Worm (Caenorhabditis elegans): Measurements from ENCODE around the gene lgmn-1.

The lgmn-1 gene

DNA sequence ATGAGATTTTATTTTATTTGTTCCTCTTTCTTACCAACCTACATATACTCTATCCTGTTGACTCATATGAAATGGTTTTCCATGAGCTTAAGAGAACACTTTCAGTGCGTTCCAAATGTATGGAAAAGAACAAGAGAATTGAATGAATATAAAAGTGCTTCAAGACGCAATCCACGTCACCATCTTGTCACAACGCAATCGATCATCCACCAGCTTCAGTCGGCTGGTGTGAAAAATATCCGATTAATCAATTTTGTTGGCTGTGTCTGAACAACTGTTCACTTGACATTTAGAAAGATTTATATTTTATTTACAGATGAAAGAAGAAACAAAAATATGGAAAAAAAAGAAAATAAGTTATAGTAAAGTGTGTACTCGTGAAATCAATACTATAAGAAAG is 10.5 kb downstream of the lgmn-1 start:
- TF ChIP-seq nhr-11 (tag; optimal IDR thresholded peaks at IDR 0.05), result no peak
- no peak for TF ChIP-seq vab-15 (tag; optimal IDR thresholded peaks at IDR 0.05)
- TF ChIP-seq C04F5.9 (tag; optimal IDR thresholded peaks at IDR 0.05), result no peak
- TF ChIP-seq ceh-63 (GFP tag; optimal IDR thresholded peaks at IDR 0.05), result no peak
- no peak for TF ChIP-seq aly-2 (tag; optimal IDR thresholded peaks at IDR 0.05)
- no peak for TF ChIP-seq nhr-12 (tag; optimal IDR thresholded peaks at IDR 0.05)
- TF ChIP-seq aha-1 (tag; optimal IDR thresholded peaks at IDR 0.05), result no peak
- TF ChIP-seq unc-62 (GFP tag; optimal IDR thresholded peaks at IDR 0.05), result no peak
- TF ChIP-seq unc-86 (tag; optimal IDR thresholded peaks at IDR 0.05), result no peak
- TF ChIP-seq C16A3.4 (tag; optimal IDR thresholded peaks at IDR 0.05), result no peak
- TF ChIP-seq efl-3 (GFP tag; optimal IDR thresholded peaks at IDR 0.05), result no peak
- no peak for TF ChIP-seq tbx-2 (tag; optimal IDR thresholded peaks at IDR 0.05)
- no peak for TF ChIP-seq dpl-1 (GFP tag; optimal IDR thresholded peaks at IDR 0.05)
- no peak for TF ChIP-seq ceh-8 (GFP tag; optimal IDR thresholded peaks at IDR 0.05)
- no peak for TF ChIP-seq ama-1 (optimal IDR thresholded peaks at IDR 0.05)
- no peak for TF ChIP-seq blmp-1 (tag; optimal IDR thresholded peaks at IDR 0.05)
- no peak for TF ChIP-seq nhr-84 (tag; optimal IDR thresholded peaks at IDR 0.05)
- no peak for TF ChIP-seq hlh-17 (GFP tag; optimal IDR thresholded peaks at IDR 0.05; ENCODE audit: borderline replicate concordance)
- TF ChIP-seq xbp-1 (tag; optimal IDR thresholded peaks at IDR 0.05), result no peak
- TF ChIP-seq pqm-1 (tag; optimal IDR thresholded peaks at IDR 0.05), result no peak

DNA sequence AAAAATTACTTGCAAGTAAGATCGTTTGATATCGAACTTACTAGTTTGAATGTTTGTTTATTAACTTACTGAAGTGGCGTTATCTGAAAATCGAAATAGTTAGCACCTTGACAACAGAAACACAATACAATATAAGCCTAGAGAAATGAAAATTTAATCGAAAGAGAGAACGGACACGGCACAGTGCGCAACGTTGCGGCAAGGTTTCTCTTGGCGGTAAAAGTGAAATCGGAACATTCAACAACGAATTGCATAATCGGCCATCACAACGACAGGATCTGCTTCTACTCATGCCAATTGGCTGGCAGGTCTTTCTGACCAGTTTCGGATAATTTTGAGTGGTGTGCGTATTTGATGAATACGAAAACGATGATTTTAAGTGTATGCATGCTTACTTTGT is 12.7 kb downstream of the lgmn-1 start, which contains the start of gene dyf-4:
dyf-4 (minus strand) TSS at position 213 of the 400 bp plus-strand sequence.
- TF ChIP-seq blmp-1 (tag; optimal IDR thresholded peaks at IDR 0.05) (peak; percentile 93), C04F5.9 (tag; optimal IDR thresholded peaks at IDR 0.05) (no peak)

DNA sequence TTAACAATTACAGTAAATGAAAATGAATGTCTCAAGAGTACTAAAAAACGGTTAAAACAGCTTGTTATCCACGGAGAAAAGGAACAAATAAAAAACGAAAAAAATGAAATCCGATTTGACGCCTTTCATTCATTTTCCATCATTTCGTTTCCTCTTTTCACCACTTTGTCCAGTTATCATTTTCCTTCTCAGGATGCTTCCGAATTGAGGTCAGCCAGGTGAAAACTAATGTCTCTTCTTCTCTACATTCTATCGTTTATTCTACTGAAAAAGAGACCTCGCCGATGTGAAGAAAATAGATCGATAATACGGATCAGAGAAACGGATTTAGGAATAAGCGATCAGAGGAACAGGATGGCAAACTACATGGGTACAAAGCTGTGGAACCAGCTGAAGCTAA is 13.3 kb downstream of the lgmn-1 start:
- TF ChIP-seq blmp-1 (tag; optimal IDR thresholded peaks at IDR 0.05), result peak; percentile 99
- no peak for TF ChIP-seq ztf-4 (tag; optimal IDR thresholded peaks at IDR 0.05)
- no peak for TF ChIP-seq mep-1 (tag; optimal IDR thresholded peaks at IDR 0.05)
- no peak for TF ChIP-seq ceh-82 (tag; optimal IDR thresholded peaks at IDR 0.05)

DNA sequence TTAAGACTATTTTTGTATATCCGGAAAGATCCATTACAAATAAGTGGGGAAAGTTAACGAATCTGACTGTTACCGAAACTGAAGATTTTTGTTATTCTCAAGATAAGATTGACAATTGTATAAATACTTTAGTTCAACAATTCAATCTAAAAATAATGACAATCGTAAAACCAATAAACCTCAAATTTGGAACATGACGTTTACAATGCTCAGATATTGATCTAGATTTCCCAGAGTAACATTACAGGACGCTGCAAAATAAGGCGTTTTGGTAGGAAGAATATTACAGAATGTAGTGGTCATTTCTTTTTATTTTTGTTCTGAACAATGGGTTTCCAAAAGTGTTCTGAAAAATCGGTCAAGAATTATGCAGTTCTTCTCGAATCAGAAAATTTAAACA is 13.9 kb downstream of the lgmn-1 start, which contains the start of gene F45D3.1:
F45D3.1 (plus strand) TSS at position 301 of the 400 bp plus-strand sequence.
- no peak for TF ChIP-seq dpl-1 (GFP tag; optimal IDR thresholded peaks at IDR 0.05)
- no peak for TF ChIP-seq efl-1 (optimal IDR thresholded peaks at IDR 0.05)
- no peak for TF ChIP-seq efl-1 (GFP tag; optimal IDR thresholded peaks at IDR 0.05 in 1 of 2)
- no peak for TF ChIP-seq nhr-11 (tag; optimal IDR thresholded peaks at IDR 0.05)
- TF ChIP-seq mab-9 (GFP tag; IDR thresholded peaks at IDR 0.05), result no peak
- TF ChIP-seq hlh-4 (tag; optimal IDR thresholded peaks at IDR 0.05), result no peak
- no peak for TF ChIP-seq ceh-82 (tag; optimal IDR thresholded peaks at IDR 0.05)
- TF ChIP-seq egl-27 (tag; optimal IDR thresholded peaks at IDR 0.05), result no peak
- TF ChIP-seq aha-1 (tag; optimal IDR thresholded peaks at IDR 0.05), result no peak
- TF ChIP-seq C34B4.2 (tag; optimal IDR thresholded peaks at IDR 0.05), result no peak
- no peak for TF ChIP-seq zip-4 (GFP tag; optimal IDR thresholded peaks at IDR 0.05)
- TF ChIP-seq C16A3.4 (tag; optimal IDR thresholded peaks at IDR 0.05), result no peak
- no peak for TF ChIP-seq dsc-1 (tag; optimal IDR thresholded peaks at IDR 0.05)

DNA sequence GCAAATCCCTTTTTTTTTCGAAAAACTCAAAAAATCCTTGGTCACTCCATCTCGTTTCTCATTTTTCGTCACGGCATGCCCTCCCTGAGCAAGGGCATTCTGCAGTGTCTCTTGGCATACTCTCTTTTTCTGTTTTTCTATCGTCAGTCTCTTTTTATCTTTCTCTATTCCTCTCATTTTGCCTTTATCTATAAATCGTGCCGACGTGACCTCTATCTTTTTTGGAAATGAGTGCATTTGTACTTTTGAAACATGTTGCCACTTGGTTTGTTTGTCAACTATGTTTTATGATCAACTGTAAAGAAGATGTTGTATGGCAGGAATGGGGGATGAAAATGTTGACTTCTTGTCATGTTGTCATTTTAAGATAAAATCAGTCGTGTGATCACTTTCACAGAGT is 16.1 kb downstream of the lgmn-1 start:
- TF ChIP-seq C34B4.2 (tag; optimal IDR thresholded peaks at IDR 0.05) (no peak), swsn-7 (tag; optimal IDR thresholded peaks at IDR 0.05) (peak; percentile 39), tbx-2 (tag; optimal IDR thresholded peaks at IDR 0.05) (peak; percentile 50), dsc-1 (tag; optimal IDR thresholded peaks at IDR 0.05) (no peak), isw-1 (GFP tag; IDR thresholded peaks at IDR 0.05) (peak; percentile 7; the same call in 1 of the 2 replicates), nhr-47 (tag; optimal IDR thresholded peaks at IDR 0.05) (peak; percentile 54), irx-1 (tag; optimal IDR thresholded peaks at IDR 0.05) (no peak), pag-3 (tag; optimal IDR thresholded peaks at IDR 0.05; ENCODE audit: borderline replicate concordance, insufficient read depth) (peak; percentile 88), fkh-4 (tag; optimal IDR thresholded peaks at IDR 0.05; ENCODE audit: borderline replicate concordance) (no peak), efl-1 (optimal IDR thresholded peaks at IDR 0.05) (peak; percentile 47 to 60), efl-1 (GFP tag; optimal IDR thresholded peaks at IDR 0.05 in 1 of 2) (peak in 1 of 2 experiments; percentile 92), nhr-85 (tag) (peak; percentile 91), xbp-1 (tag; optimal IDR thresholded peaks at IDR 0.05) (peak; percentile 26), hlh-17 (GFP tag; optimal IDR thresholded peaks at IDR 0.05; ENCODE audit: borderline replicate concordance) (no peak), elt-2 (tag; optimal IDR thresholded peaks at IDR 0.05) (peak; percentile 13), lin-35 (GFP tag; optimal IDR thresholded peaks at IDR 0.05) (peak in 1 of 2 experiments; percentile 31), nhr-90 (tag; optimal IDR thresholded peaks at IDR 0.05; ENCODE audit: poor library complexity) (no peak), mep-1 (tag; optimal IDR thresholded peaks at IDR 0.05) (peak; percentile 72), fkh-10 (GFP tag; optimal IDR thresholded peaks at IDR 0.05) (peak; percentile 6), ceh-82 (tag; optimal IDR thresholded peaks at IDR 0.05) (peak in 1 of 3 experiments; percentile 48), unc-98 (GFP tag; IDR thresholded peaks at IDR 0.05) (no peak), lsy-2 (tag; optimal IDR thresholded peaks at IDR 0.05) (peak; percentile 60 to 70)

Measured in whole organism, L1 larva.